Fruit fly (Drosophila melanogaster): ENCODE data around the gene Kdsr.

Gene Kdsr

dm6 chr3R:25245052-25245813, 17.1 kb downstream of the Kdsr start, which contains the start of gene bam:
TSS of gene bam (minus strand) at chr3R:25245109.
- peak; percentile 75 for TF ChIP-seq svp (GFP tag)
- TF ChIP-seq fkh (GFP tag; optimal IDR thresholded peaks at IDR 0.05) = peak; percentile 11
- no peak for TF ChIP-seq CG9139 (GFP tag; optimal IDR thresholded peaks at IDR 0.05)

dm6 chr3R:25241507-25242070, 20.7 kb downstream of the Kdsr start, which contains the start of gene CG11854:
TSS of gene CG11854 (plus strand) at chr3R:25242020.
- TF ChIP-seq CG6276 (GFP tag; optimal IDR thresholded peaks at IDR 0.05) = no peak
- TF ChIP-seq CG8319 (GFP tag; optimal IDR thresholded peaks at IDR 0.05) = no peak

dm6 chr3R:25239880-25240279, 22.4 kb downstream of the Kdsr start, which contains the start of gene to:
TSS of gene to (plus strand) at chr3R:25240180.
- TF ChIP-seq CG8319 (GFP tag; optimal IDR thresholded peaks at IDR 0.05) = no peak
- TF ChIP-seq CG6808 (GFP tag; optimal IDR thresholded peaks at IDR 0.05) = no peak
- TF ChIP-seq CG8632 (GFP tag; optimal IDR thresholded peaks at IDR 0.05) = no peak
- no peak for TF ChIP-seq CG11294 (GFP tag; IDR thresholded peaks at IDR 0.05)
- no peak for TF ChIP-seq achi (GFP tag; optimal IDR thresholded peaks at IDR 0.05)
- TF ChIP-seq CG3032 (tag; optimal IDR thresholded peaks at IDR 0.05) = no peak

- TF ChIP-seq Eip78C (GFP tag) (peak; percentile 78), Ets96B (tag; optimal IDR thresholded peaks at IDR 0.05) (peak; percentile 39), spab (GFP tag; optimal IDR thresholded peaks at IDR 0.05) (peak; percentile 22), dsx (GFP tag; optimal IDR thresholded peaks at IDR 0.05; ENCODE audit: poor library complexity, severe bottlenecking) (peak; percentile 56), CG16779 (tag; optimal IDR thresholded peaks at IDR 0.05) (no peak), CG10669 (GFP tag; optimal IDR thresholded peaks at IDR 0.05) (peak; percentile 31), Eip75B (GFP tag; optimal IDR thresholded peaks at IDR 0.05) (peak; percentile 31), CG1621 (tag; optimal IDR thresholded peaks at IDR 0.05) (peak; percentile 45), Hr39 (GFP tag; optimal IDR thresholded peaks at IDR 0.05) (no peak), CG3919 (GFP tag; optimal IDR thresholded peaks at IDR 0.05) (peak; percentile 6), CG8632 (GFP tag; optimal IDR thresholded peaks at IDR 0.05) (no peak), CG6808 (GFP tag; optimal IDR thresholded peaks at IDR 0.05) (peak; percentile 47), ss (GFP tag; optimal IDR thresholded peaks at IDR 0.05) (peak; percentile 28 to 32), CG31627 (GFP tag; optimal IDR thresholded peaks at IDR 0.05) (no peak), CG3032 (tag; optimal IDR thresholded peaks at IDR 0.05) (peak; percentile 42)
Observed at dm6 chr3R:25238771-25239700, 23.3 kb downstream of the Kdsr start.

- no peak for TF ChIP-seq Blimp-1 (GFP tag; optimal IDR thresholded peaks at IDR 0.05)
- no peak for TF ChIP-seq topi (GFP tag; optimal IDR thresholded peaks at IDR 0.05)
- TF ChIP-seq ss (GFP tag; optimal IDR thresholded peaks at IDR 0.05) = peak in 1 of 2 experiments; percentile 0
- no peak for TF ChIP-seq pdm3 (GFP tag; optimal IDR thresholded peaks at IDR 0.05)
- peak; percentile 8 for TF ChIP-seq dsx (GFP tag; optimal IDR thresholded peaks at IDR 0.05; ENCODE audit: poor library complexity, severe bottlenecking)
Observed at dm6 chr3R:25237314-25237713, 25.0 kb downstream of the Kdsr start, which contains the start of gene Jhbp7. TSS of gene Jhbp7 (plus strand) at chr3R:25237614.

dm6 chr3R:25236121-25236520, 26.2 kb downstream of the Kdsr start:
- TF ChIP-seq fkh (GFP tag; optimal IDR thresholded peaks at IDR 0.05) (peak; percentile 56), CG3919 (GFP tag; optimal IDR thresholded peaks at IDR 0.05) (no peak), CG8319 (GFP tag; optimal IDR thresholded peaks at IDR 0.05) (no peak), Sox15 (GFP tag; optimal IDR thresholded peaks at IDR 0.05) (no peak), CG11902 (GFP tag; optimal IDR thresholded peaks at IDR 0.05) (no peak), Eip78C (GFP tag) (peak; percentile 16), dsx (GFP tag; optimal IDR thresholded peaks at IDR 0.05; ENCODE audit: poor library complexity, severe bottlenecking) (no peak), Eip75B (GFP tag; optimal IDR thresholded peaks at IDR 0.05) (no peak), esn (GFP tag; optimal IDR thresholded peaks at IDR 0.05) (no peak), spab (GFP tag; optimal IDR thresholded peaks at IDR 0.05) (no peak), CG34406 (GFP tag; optimal IDR thresholded peaks at IDR 0.05) (no peak), CG10669 (GFP tag; optimal IDR thresholded peaks at IDR 0.05) (no peak), Eip93F (GFP tag; optimal IDR thresholded peaks at IDR 0.05) (no peak), CG1621 (tag; optimal IDR thresholded peaks at IDR 0.05) (no peak), dac (GFP tag; optimal IDR thresholded peaks at IDR 0.05) (no peak)

Data from whole organism, prepupa.